Worm (Caenorhabditis elegans) whole organism, L4 larva: ENCODE measurements around the gene F19B10.3.

Source experiments
- F37D6.2 ChIP-seq: sonication (generic microtip); optimal IDR thresholded peaks from 2 replicates; lab custom pipeline; 2016; ENCODE audit warnings: mild to moderate bottlenecking, missing genetic modification characterization, missing compliant biosample characterization
- F44E2.7 ChIP-seq: fragments of 200-800 bp; sonication (Bioruptor generic); IDR thresholded peaks from 2 replicates; pipeline ENCODE4 v2.1.2; 2022; ENCODE audit warnings: missing genetic modification characterization, missing compliant biosample characterization
- R02D3.7 ChIP-seq: fragments of 150-350 bp; sonication (generic microtip); optimal IDR thresholded peaks from 3 replicates; lab custom pipeline; 2014; ENCODE audit warnings: missing biosample characterization, missing genetic modification characterization
- T26A8.4 ChIP-seq: fragments of 200-800 bp; sonication (Bioruptor generic); IDR thresholded peaks from 2 replicates; pipeline ENCODE4 v1.3.6; 2022; ENCODE audit warnings: missing genetic modification characterization, missing compliant biosample characterization
- ama-1 ChIP-seq: fragments of 150-350 bp; optimal IDR thresholded peaks from 2 replicates; lab custom pipeline; 2014; ENCODE audit warnings: inconsistent platforms, mixed read lengths
- arid-1 ChIP-seq: fragments of 200-800 bp; sonication (Bioruptor generic); conservative IDR thresholded peaks from 2 replicates; pipeline ENCODE4 v1.3.6; 2022; ENCODE audit warnings: missing genetic modification reagents, missing genetic modification characterization, missing compliant biosample characterization
- attf-4 ChIP-seq: sonication (generic microtip); optimal IDR thresholded peaks from 3 replicates; lab custom pipeline; 2017; ENCODE audit warnings: missing biosample characterization, missing genetic modification characterization
- dmd-9 ChIP-seq: fragments of 200-800 bp; sonication (Bioruptor generic); IDR thresholded peaks from 2 replicates; pipeline ENCODE4 v1.3.6; 2022; ENCODE audit warnings: missing genetic modification reagents, missing genetic modification characterization, missing compliant biosample characterization
- hlh-11 ChIP-seq: fragments of 200-800 bp; sonication (Bioruptor generic); optimal IDR thresholded peaks from 2 replicates; lab custom pipeline; 2018; ENCODE audit warnings: mild to moderate bottlenecking, missing genetic modification characterization, missing compliant biosample characterization
- hlh-30 ChIP-seq: sonication (generic microtip); optimal IDR thresholded peaks from 2 replicates; lab custom pipeline; 2017; ENCODE audit warnings: antibody characterized with exemption, mild to moderate bottlenecking, missing genetic modification characterization, missing compliant biosample characterization; ENCODE audit not compliant: insufficient read depth
- lin-15B ChIP-seq: fragments of 150-350 bp; sonication (generic microtip); optimal IDR thresholded peaks from 3 replicates; lab custom pipeline; 2014; ENCODE audit warnings: missing biosample characterization, missing genetic modification characterization
- lin-38 ChIP-seq: fragments of 200-800 bp; sonication (Bioruptor generic); IDR thresholded peaks from 2 replicates; pipeline ENCODE4 v1.3.6; 2022; ENCODE audit warnings: missing genetic modification reagents, missing genetic modification characterization, missing compliant biosample characterization
- lin-39 ChIP-seq: fragments of 150-350 bp; optimal IDR thresholded peaks from 2 replicates; lab custom pipeline; 2014; ENCODE audit warnings: missing biosample characterization, missing genetic modification reagents, missing genetic modification characterization
- nhr-28 ChIP-seq: fragments of 150-350 bp; optimal IDR thresholded peaks from 2 replicates; lab custom pipeline; 2014; ENCODE audit warnings: missing biosample characterization, missing genetic modification characterization
- set-16 ChIP-seq: fragments of 200-800 bp; sonication (Bioruptor generic); IDR thresholded peaks from 2 replicates; pipeline ENCODE4 v1.3.6; 2022; ENCODE audit warnings: missing genetic modification reagents, missing genetic modification characterization, missing compliant biosample characterization
- snpc-1.2 ChIP-seq: fragments of 200-800 bp; sonication (Bioruptor generic); IDR thresholded peaks from 2 replicates; pipeline ENCODE4 v1.3.6; 2022; ENCODE audit warnings: missing genetic modification reagents, missing genetic modification characterization, missing compliant biosample characterization
- tag-97 ChIP-seq: fragments of 200-800 bp; sonication (Bioruptor generic); IDR thresholded peaks from 2 replicates; pipeline ENCODE4 v1.3.6; 2022; ENCODE audit warnings: missing genetic modification characterization, missing compliant biosample characterization
- unc-62 ChIP-seq, 3 experiments: fragments of 150-350 bp in 1 of 3; sonication (generic microtip); optimal IDR thresholded peaks in 2 of 3; peaks in 1 of 3; 1 replicate in 1 of 3; 2 replicates in 2 of 3; lab custom pipeline; 2014 to 2017; ENCODE audit warnings: missing biosample characterization in 3 of 3, missing genetic modification characterization in 3 of 3, missing genetic modification reagents in 3 of 3, missing genotype in 1 of 3
- zag-1 ChIP-seq: fragments of 150-350 bp; optimal IDR thresholded peaks from 2 replicates; lab custom pipeline; 2014; ENCODE audit warnings: missing biosample characterization, missing genetic modification characterization
- zfp-3 ChIP-seq: fragments of 200-800 bp; sonication (Bioruptor generic); conservative IDR thresholded peaks from 2 replicates; pipeline ENCODE4 v1.3.6; 2022; ENCODE audit warnings: missing genetic modification reagents, missing genetic modification characterization, missing compliant biosample characterization

The F19B10.3 gene

DNA sequence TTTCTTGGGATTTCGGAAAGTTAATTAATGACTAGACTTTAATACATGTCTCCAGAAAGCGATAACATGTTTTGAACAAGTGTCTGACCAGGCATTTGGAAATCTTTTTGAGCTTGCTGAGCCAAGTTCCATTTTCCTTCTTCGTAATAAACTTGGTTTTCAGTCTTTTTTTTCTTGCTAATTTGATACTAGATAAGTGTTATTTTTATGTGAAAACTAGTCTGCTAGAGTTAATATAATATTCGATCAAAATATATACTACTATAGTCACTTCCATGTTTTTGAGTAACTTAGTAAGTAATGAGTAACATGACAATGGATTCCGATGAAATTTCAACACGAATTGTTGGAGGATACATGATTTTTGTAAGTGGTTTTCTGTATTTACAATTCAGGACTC is 44.7 kb downstream of the F19B10.3 start, which contains the start of gene srx-110:
Gene srx-110, plus strand, starts transcription at position 301 of the 400 bp plus-strand sequence.
- TF ChIP-seq F37D6.2 (tag; lab: Kevin White, UChicago) (no peak), unc-62 (GFP tag; optimal IDR thresholded peaks at IDR 0.05 in 1 of 2; lab: Kevin White, UChicago) (peak in 1 of 2 experiments; percentile 17), unc-62 (tag; optimal IDR thresholded peaks at IDR 0.05; lab: Kevin White, UChicago) (no peak), arid-1 (GFP tag; lab: Robert Waterston, UW) (no peak), lin-38 (GFP tag; lab: Robert Waterston, UW) (no peak), dmd-9 (GFP tag; lab: Robert Waterston, UW) (no peak)

DNA sequence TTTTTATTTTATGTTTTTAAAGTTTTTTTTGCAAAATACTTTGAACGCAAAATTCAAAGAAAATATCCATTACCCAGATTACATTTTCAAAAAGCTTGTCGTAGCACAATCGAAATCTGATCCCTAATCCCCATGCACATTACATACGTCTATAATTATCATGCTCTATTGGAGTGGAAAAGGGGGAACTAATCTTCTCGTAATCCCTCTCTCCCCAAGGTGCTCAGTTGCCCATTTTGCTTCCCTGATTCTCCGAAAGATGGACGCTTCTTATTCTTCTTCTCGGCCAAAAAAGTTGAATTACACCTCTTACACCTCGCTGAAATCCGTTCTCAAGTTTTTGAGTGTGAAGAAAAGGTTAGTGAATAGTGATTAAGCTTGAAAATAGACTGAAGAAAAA is 46.5 kb downstream of the F19B10.3 start, which contains the start of gene fbxc-53:
Gene fbxc-53, plus strand, starts transcription at position 245 of the 400 bp plus-strand sequence.
- no peak for TF ChIP-seq ama-1 (lab: Kevin White, UChicago)
- TF ChIP-seq lin-15B: no peak
- TF ChIP-seq tag-97 (GFP tag; lab: Robert Waterston, UW): no peak
- TF ChIP-seq R02D3.7 (tag; lab: Kevin White, UChicago): no peak
- no peak for TF ChIP-seq nhr-28 (tag; lab: Kevin White, UChicago)
- no peak for TF ChIP-seq lin-39 (tag; lab: Kevin White, UChicago)
- TF ChIP-seq set-16: no peak
- no peak for TF ChIP-seq F44E2.7 (GFP tag; lab: Robert Waterston, UW)
- no peak for TF ChIP-seq hlh-30 (tag; lab: Kevin White, UChicago)
- TF ChIP-seq zag-1 (tag; lab: Kevin White, UChicago): no peak
- TF ChIP-seq snpc-1.2: no peak
- no peak for TF ChIP-seq hlh-11 (tag; lab: Kevin White, UChicago)
- no peak for TF ChIP-seq T26A8.4 (GFP tag; lab: Robert Waterston, UW)
- TF ChIP-seq attf-4 (tag; lab: Kevin White, UChicago): no peak

DNA sequence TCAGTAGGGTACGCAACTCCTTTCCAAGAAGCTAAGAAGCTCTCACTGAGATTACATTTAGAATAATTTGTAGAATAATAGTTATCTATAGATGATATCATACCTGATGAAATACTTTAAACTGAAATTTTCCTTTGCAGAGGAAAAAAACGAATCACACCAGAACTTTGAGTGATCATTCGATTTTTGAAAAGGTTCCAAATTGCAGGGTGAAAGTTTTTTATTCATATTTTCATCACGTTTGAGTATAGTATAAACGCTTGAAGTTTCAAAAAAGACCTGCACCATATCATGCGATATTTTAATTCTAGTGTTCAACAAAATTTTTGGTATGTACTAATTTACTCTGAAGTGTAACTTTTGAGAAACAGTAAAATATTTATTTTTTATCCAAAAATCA is 50.0 kb downstream of the F19B10.3 start, which contains the start of gene srh-100:
Gene srh-100, minus strand, starts transcription at position 101 of the 400 bp plus-strand sequence.
- no peak for TF ChIP-seq zfp-3
- TF ChIP-seq, all 104 proteins: peak for 0
